Fruit fly (Drosophila melanogaster) whole organism, embryonic: ENCODE results near the gene RpL32.

Source experiments
- Adf1 ChIP-seq: fragments of 200-800 bp; sonication (Bioruptor generic); IDR thresholded peaks from 2 replicates; pipeline ENCODE4 v1.3.6; 2022; ENCODE audit warnings: missing biosample characterization, missing genetic modification characterization
- B-H2 ChIP-seq: fragments of 200-800 bp; sonication (Bioruptor generic); optimal IDR thresholded peaks from 2 replicates; lab custom pipeline; 2018; ENCODE audit warnings: missing biosample characterization, mild to moderate bottlenecking, missing genetic modification characterization
- CG10274 ChIP-seq: fragments of 200-800 bp; sonication (Bioruptor generic); optimal IDR thresholded peaks from 3 replicates; lab custom pipeline; 2017; ENCODE audit warnings: missing biosample characterization, mild to moderate bottlenecking, missing genetic modification characterization
- CG10431 ChIP-seq: fragments of 200-800 bp; sonication (Bioruptor generic); optimal IDR thresholded peaks from 3 replicates; lab custom pipeline; 2018; ENCODE audit warnings: missing biosample characterization, mild to moderate bottlenecking, missing genetic modification characterization
- CG10543 ChIP-seq: fragments of 200-800 bp; sonication (Bioruptor generic); optimal IDR thresholded peaks from 3 replicates; lab custom pipeline; 2017; ENCODE audit warnings: missing biosample characterization, mild to moderate bottlenecking, missing genetic modification characterization, moderate library complexity
- CG12155 ChIP-seq: fragments of 200-800 bp; sonication (Bioruptor generic); optimal IDR thresholded peaks from 3 replicates; lab custom pipeline; 2016; ENCODE audit warnings: missing biosample characterization, missing genetic modification characterization
- CG18476 ChIP-seq: fragments of 200-800 bp; sonication (Bioruptor generic); optimal IDR thresholded peaks from 2 replicates; lab custom pipeline; 2016; ENCODE audit warnings: missing biosample characterization, mild to moderate bottlenecking, missing genetic modification characterization
- CG18764 ChIP-seq: fragments of 200-800 bp; sonication (Bioruptor generic); optimal IDR thresholded peaks from 3 replicates; lab custom pipeline; 2016; ENCODE audit warnings: missing biosample characterization, missing genetic modification characterization
- CG4707 ChIP-seq: fragments of 200-800 bp; sonication (Bioruptor generic); optimal IDR thresholded peaks from 2 replicates; lab custom pipeline; 2018; ENCODE audit warnings: missing biosample characterization, mild to moderate bottlenecking, missing genetic modification characterization, moderate library complexity
- CG4854 ChIP-seq: fragments of 200-800 bp; sonication (Bioruptor generic); optimal IDR thresholded peaks from 2 replicates; lab custom pipeline; 2016; ENCODE audit warnings: missing biosample characterization, missing genetic modification characterization, inconsistent platforms
- CG6683 ChIP-seq: fragments of 200-800 bp; sonication (Bioruptor generic); optimal IDR thresholded peaks from 2 replicates; lab custom pipeline; 2017; ENCODE audit warnings: missing biosample characterization, mild to moderate bottlenecking, missing genetic modification characterization, missing genetic modification reagents
- CG6854 ChIP-seq: fragments of 200-800 bp; sonication (Bioruptor generic); optimal IDR thresholded peaks from 3 replicates; lab custom pipeline; 2017; ENCODE audit warnings: missing biosample characterization, mild to moderate bottlenecking, missing genetic modification characterization
- CG7357 ChIP-seq: fragments of 200-800 bp; sonication (Bioruptor generic); IDR thresholded peaks from 3 replicates; pipeline ENCODE4 v1.3.6; 2022; ENCODE audit warnings: missing biosample characterization, missing genetic modification characterization
- CG9437 ChIP-seq: fragments of 200-800 bp; sonication (Bioruptor generic); optimal IDR thresholded peaks from 2 replicates; lab custom pipeline; 2018; ENCODE audit warnings: missing biosample characterization, mild to moderate bottlenecking, missing genetic modification characterization
- CG9609 ChIP-seq: fragments of 200-800 bp; sonication (Bioruptor generic); optimal IDR thresholded peaks from 3 replicates; lab custom pipeline; 2016; ENCODE audit warnings: missing biosample characterization, missing genetic modification characterization
- D19A ChIP-seq: fragments of 200-800 bp; optimal IDR thresholded peaks from 3 replicates; lab custom pipeline; 2019; ENCODE audit warnings: missing biosample characterization, mild to moderate bottlenecking, missing genetic modification characterization, moderate library complexity
- Dref ChIP-seq: fragments of 200-800 bp; sonication (Bioruptor generic); IDR thresholded peaks from 2 replicates; pipeline ENCODE4 v1.3.6; 2022; ENCODE audit warnings: missing biosample characterization, missing genetic modification characterization
- E2f2 ChIP-seq: fragments of 200-800 bp; sonication (Bioruptor generic); IDR thresholded peaks from 2 replicates; pipeline ENCODE4 v1.3.6; 2022; ENCODE audit warnings: missing biosample characterization, missing genetic modification characterization
- ERR ChIP-seq: fragments of 200-800 bp; sonication (Bioruptor generic); optimal IDR thresholded peaks from 2 replicates; lab custom pipeline; 2016; ENCODE audit warnings: missing biosample characterization, missing genetic modification characterization
- Hey ChIP-seq: fragments of 200-800 bp; sonication (Bioruptor generic); optimal IDR thresholded peaks from 3 replicates; lab custom pipeline; 2018; ENCODE audit warnings: missing biosample characterization, mild to moderate bottlenecking, missing genetic modification characterization
- Hr51 ChIP-seq, 2 experiments: fragments of 200-800 bp; sonication (Bioruptor generic); optimal IDR thresholded peaks; 2 replicates in 1 of 2; 3 replicates in 1 of 2; lab custom pipeline; 2016 to 2018; ENCODE audit warnings: missing biosample characterization in 2 of 2, missing genetic modification characterization in 2 of 2, mild to moderate bottlenecking in 1 of 2, moderate library complexity in 1 of 2
- Mes4 ChIP-seq: fragments of 200-800 bp; sonication (Bioruptor generic); optimal IDR thresholded peaks from 2 replicates; lab custom pipeline; 2016; ENCODE audit warnings: missing biosample characterization, missing genetic modification characterization
- Optix ChIP-seq: fragments of 200-800 bp; sonication (Bioruptor generic); IDR thresholded peaks from 3 replicates; pipeline ENCODE4 v1.3.6; 2022; ENCODE audit warnings: missing biosample characterization, missing genetic modification characterization
- Ravus ChIP-seq: fragments of 200-800 bp; sonication (Bioruptor generic); IDR thresholded peaks from 2 replicates; pipeline ENCODE4 v1.3.6; 2022; ENCODE audit warnings: missing biosample characterization, missing genetic modification characterization
- Vsx1 ChIP-seq: fragments of 200-800 bp; sonication (Bioruptor generic); optimal IDR thresholded peaks from 2 replicates; lab custom pipeline; 2017; ENCODE audit warnings: missing biosample characterization, mild to moderate bottlenecking, missing genetic modification characterization, missing genetic modification reagents
- abd-A ChIP-seq: fragments of 200-800 bp; sonication (Bioruptor generic); optimal IDR thresholded peaks from 3 replicates; lab custom pipeline; 2019; ENCODE audit warnings: missing biosample characterization, mild to moderate bottlenecking, missing genetic modification characterization, moderate library complexity
- aop ChIP-seq: fragments of 200-800 bp; sonication (Bioruptor generic); IDR thresholded peaks from 2 replicates; pipeline ENCODE4 v1.3.6; 2022; ENCODE audit warnings: missing biosample characterization, missing genetic modification characterization
- bab2 ChIP-seq: fragments of 200-800 bp; sonication (Bioruptor generic); optimal IDR thresholded peaks from 2 replicates; lab custom pipeline; 2016; ENCODE audit warnings: missing biosample characterization, missing genetic modification characterization
- bcd ChIP-seq: fragments of 200-800 bp; sonication (Bioruptor generic); optimal IDR thresholded peaks from 2 replicates; lab custom pipeline; 2017; ENCODE audit warnings: missing biosample characterization, mild to moderate bottlenecking, missing genetic modification characterization
- ci ChIP-seq: fragments of 200-800 bp; sonication (Bioruptor generic); IDR thresholded peaks from 3 replicates; pipeline ENCODE4 v1.3.6; 2022; ENCODE audit warnings: missing biosample characterization, missing genetic modification characterization
- en ChIP-seq: fragments of 200-800 bp; sonication (Bioruptor generic); optimal IDR thresholded peaks from 2 replicates; lab custom pipeline; 2016; ENCODE audit warnings: missing biosample characterization, missing genetic modification characterization
- exex ChIP-seq: fragments of 200-800 bp; sonication (Bioruptor generic); optimal IDR thresholded peaks from 4 replicates; lab custom pipeline; 2018; ENCODE audit warnings: missing biosample characterization, mild to moderate bottlenecking, missing genetic modification characterization, moderate library complexity
- fd102C ChIP-seq: fragments of 200-800 bp; sonication (Bioruptor generic); optimal IDR thresholded peaks from 2 replicates; lab custom pipeline; 2018; ENCODE audit warnings: missing biosample characterization, mild to moderate bottlenecking, missing genetic modification characterization, moderate library complexity
- ftz-f1 ChIP-seq: fragments of 200-800 bp; sonication (Bioruptor generic); optimal IDR thresholded peaks from 2 replicates; lab custom pipeline; 2016; ENCODE audit warnings: missing biosample characterization, missing genetic modification characterization
- hb ChIP-seq: fragments of 200-800 bp; sonication (Bioruptor generic); IDR thresholded peaks from 3 replicates; pipeline ENCODE4 v1.3.6; 2022; ENCODE audit warnings: missing biosample characterization, missing genetic modification characterization; ENCODE audit not compliant: partially characterized antibody
- inv ChIP-seq: fragments of 200-800 bp; sonication (Bioruptor generic); IDR thresholded peaks from 2 replicates; pipeline ENCODE4 v1.3.6; 2022; ENCODE audit warnings: missing biosample characterization, missing genetic modification characterization; ENCODE audit not compliant: partially characterized antibody
- lbe ChIP-seq: fragments of 200-800 bp; sonication (Bioruptor generic); optimal IDR thresholded peaks from 2 replicates; lab custom pipeline; 2016; ENCODE audit warnings: missing biosample characterization, mild to moderate bottlenecking, missing genetic modification characterization
- lov ChIP-seq, 2 experiments: fragments of 200-800 bp in 1 of 2; fragments of >200 bp in 1 of 2; sonication (Bioruptor generic) in 1 of 2; IDR thresholded peaks in 1 of 2; optimal IDR thresholded peaks in 1 of 2; 2 replicates in 1 of 2; 3 replicates in 1 of 2; pipeline versions ENCODE4 v1.3.6 to Lab custom; 2017 to 2022; ENCODE audit warnings: missing biosample characterization in 1 of 2, missing genetic modification characterization in 1 of 2
- luna ChIP-seq: fragments of 200-800 bp; sonication (Bioruptor generic); optimal IDR thresholded peaks from 2 replicates; lab custom pipeline; 2016; ENCODE audit warnings: missing biosample characterization, missing genetic modification characterization
- maf-S ChIP-seq: fragments of 200-800 bp; sonication (Bioruptor generic); optimal IDR thresholded peaks from 2 replicates; lab custom pipeline; 2016; ENCODE audit warnings: missing biosample characterization, missing genetic modification characterization
- mld ChIP-seq: fragments of 200-800 bp; sonication (Bioruptor generic); IDR thresholded peaks from 3 replicates; pipeline ENCODE4 v1.3.6; 2022; ENCODE audit warnings: missing biosample characterization, missing genetic modification characterization; ENCODE audit not compliant: partially characterized antibody
- phol ChIP-seq: fragments of 200-800 bp; sonication (Bioruptor generic); optimal IDR thresholded peaks from 3 replicates; lab custom pipeline; 2018; ENCODE audit warnings: missing biosample characterization, mild to moderate bottlenecking, missing genetic modification characterization, moderate library complexity
- psq ChIP-seq: fragments of 200-800 bp; sonication (Bioruptor generic); optimal IDR thresholded peaks from 2 replicates; lab custom pipeline; 2017; ENCODE audit warnings: missing biosample characterization, missing genetic modification characterization
- sd ChIP-seq: fragments of 200-800 bp; sonication (Bioruptor generic); optimal IDR thresholded peaks from 3 replicates; lab custom pipeline; 2018; ENCODE audit warnings: missing biosample characterization, mild to moderate bottlenecking, missing genetic modification characterization, moderate library complexity
- shn ChIP-seq: fragments of 200-800 bp; sonication (Bioruptor generic); optimal IDR thresholded peaks from 3 replicates; lab custom pipeline; 2016; ENCODE audit warnings: missing biosample characterization, missing genetic modification characterization
- sr ChIP-seq: fragments of 200-800 bp; sonication (Bioruptor generic); IDR thresholded peaks from 3 replicates; pipeline ENCODE4 v1.3.6; 2022; ENCODE audit warnings: missing biosample characterization, missing genetic modification characterization
- stc ChIP-seq: fragments of 200-800 bp; sonication (Bioruptor generic); IDR thresholded peaks from 2 replicates; pipeline ENCODE4 v1.3.6; 2022; ENCODE audit warnings: missing biosample characterization, missing genetic modification characterization
- tx ChIP-seq: fragments of 200-800 bp; sonication (Bioruptor generic); optimal IDR thresholded peaks from 2 replicates; lab custom pipeline; 2016; ENCODE audit warnings: missing biosample characterization, missing genetic modification characterization
- vnd ChIP-seq: fragments of 200-800 bp; sonication (Bioruptor generic); IDR thresholded peaks from 3 replicates; pipeline ENCODE4 v1.3.6; 2022; ENCODE audit warnings: missing biosample characterization, missing genetic modification characterization; ENCODE audit not compliant: partially characterized antibody
- yki ChIP-seq: fragments of >200 bp; optimal IDR thresholded peaks from 3 replicates; lab custom pipeline; 2018
- zf30C ChIP-seq: fragments of 200-800 bp; sonication (Bioruptor generic); optimal IDR thresholded peaks from 3 replicates; lab custom pipeline; 2018; ENCODE audit warnings: missing biosample characterization, mild to moderate bottlenecking, missing genetic modification characterization

RpL32 gene

DNA sequence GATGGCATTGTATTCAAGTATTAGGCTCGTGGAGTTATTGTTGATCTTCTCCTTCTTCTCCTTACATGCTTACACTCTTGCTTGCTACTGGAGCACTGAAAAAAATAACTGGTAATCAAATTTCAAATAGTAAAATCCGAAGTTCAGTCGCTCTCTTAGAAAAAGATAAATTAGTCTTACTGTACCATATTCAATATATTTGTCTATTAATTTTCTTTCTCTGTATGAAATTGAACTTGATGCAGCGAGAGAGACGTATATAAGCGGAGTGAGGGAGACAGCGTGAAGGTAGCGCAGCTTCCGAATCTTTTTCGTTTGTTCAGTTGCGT lies 15.2 kb upstream of the RpL32 start (continued):
- no peak for TF ChIP-seq vnd
- no peak for TF ChIP-seq lov (optimal IDR thresholded peaks at IDR 0.05; lab: Kevin White, UChicago)
- peak; percentile 94 for TF ChIP-seq lov (GFP tag; IDR thresholded peaks at IDR 0.05; lab: Robert Waterston, UW)
- TF ChIP-seq maf-S (GFP tag; lab: Kevin White, UChicago), result peak; percentile 68
- TF ChIP-seq aop (GFP tag; lab: Robert Waterston, UW), result peak; percentile 73
- TF ChIP-seq D19A, result peak; percentile 90
- no peak for TF ChIP-seq yki (lab: Kevin White, UChicago)
- TF ChIP-seq tx (GFP tag; lab: Kevin White, UChicago), result peak; percentile 70
- TF ChIP-seq zf30C (GFP tag; lab: Kevin White, UChicago), result peak; percentile 65
- TF ChIP-seq CG6683 (GFP tag; lab: Kevin White, UChicago), result peak; percentile 71
- TF ChIP-seq CG9437 (GFP tag; lab: Kevin White, UChicago), result peak; percentile 46
- peak; percentile 59 for TF ChIP-seq CG10543 (GFP tag; lab: Kevin White, UChicago)
- TF ChIP-seq hb (GFP tag; lab: Robert Waterston, UW), result no peak
- peak; percentile 83; the same call in 2 of the 3 replicates for TF ChIP-seq sr
- peak; percentile 65 for TF ChIP-seq E2f2 (GFP tag; lab: Robert Waterston, UW)
- peak; percentile 52 for TF ChIP-seq CG12155 (GFP tag; lab: Kevin White, UChicago)
- peak; percentile 80 for TF ChIP-seq CG4854 (GFP tag; lab: Kevin White, UChicago)
- TF ChIP-seq stc (GFP tag; lab: Robert Waterston, UW), result peak; percentile 93
- TF ChIP-seq phol (tag; lab: Kevin White, UChicago), result peak; percentile 92
- TF ChIP-seq ERR (GFP tag; lab: Kevin White, UChicago), result peak; percentile 77
- peak; percentile 40; the same call in 1 of the 2 replicates for TF ChIP-seq Adf1 (GFP tag; lab: Robert Waterston, UW)
- peak; percentile 72 for TF ChIP-seq Ravus (GFP tag; lab: Robert Waterston, UW)
- TF ChIP-seq CG7357 (GFP tag; lab: Robert Waterston, UW), result peak; percentile 78
- no peak for TF ChIP-seq Dref (GFP tag; lab: Robert Waterston, UW)
- no peak for TF ChIP-seq ftz-f1
- no peak for TF ChIP-seq Hey (tag; lab: Kevin White, UChicago)
- peak; percentile 60 for TF ChIP-seq abd-A (tag; lab: Kevin White, UChicago)
- TF ChIP-seq inv (GFP tag; lab: Robert Waterston, UW), result no peak
- TF ChIP-seq CG18476, result peak; percentile 90
- no peak for TF ChIP-seq fd102C (GFP tag; lab: Kevin White, UChicago)
- TF ChIP-seq sd (tag; lab: Kevin White, UChicago), result no peak
- TF ChIP-seq lbe (GFP tag; lab: Kevin White, UChicago), result peak; percentile 87
- TF ChIP-seq psq (GFP tag; lab: Kevin White, UChicago), result peak; percentile 5
- TF ChIP-seq CG10431, result peak; percentile 6
- peak; percentile 47 for TF ChIP-seq Vsx1
- TF ChIP-seq CG6854 (GFP tag; lab: Kevin White, UChicago), result peak; percentile 86
- peak; percentile 79 for TF ChIP-seq CG18764 (GFP tag; lab: Kevin White, UChicago)
- peak; percentile 57 for TF ChIP-seq CG4707 (GFP tag; lab: Kevin White, UChicago)
- TF ChIP-seq CG10274, result peak; percentile 79
- TF ChIP-seq B-H2, result no peak
- peak; percentile 97 for TF ChIP-seq ci (GFP tag; lab: Robert Waterston, UW)
- TF ChIP-seq bab2, result peak; percentile 87
- no peak for TF ChIP-seq mld (GFP tag; lab: Robert Waterston, UW)
- peak; percentile 72 for TF ChIP-seq en (GFP tag; lab: Kevin White, UChicago)
- TF ChIP-seq shn (GFP tag; lab: Kevin White, UChicago), result peak; percentile 42
- peak; percentile 20 for TF ChIP-seq luna (GFP tag; lab: Kevin White, UChicago)
- TF ChIP-seq bcd, result peak; percentile 86
- peak; percentile 26 to 83 for TF ChIP-seq Hr51 (GFP tag; optimal IDR thresholded peaks at IDR 0.05; lab: Kevin White, UChicago)
- TF ChIP-seq Mes4 (GFP tag; lab: Kevin White, UChicago), result peak; percentile 64
- TF ChIP-seq CG9609 (GFP tag; lab: Kevin White, UChicago), result peak; percentile 68
- peak; percentile 36 for TF ChIP-seq exex (tag; lab: Kevin White, UChicago)
- peak; percentile 85 for TF ChIP-seq Optix (GFP tag; lab: Robert Waterston, UW)
